Fruit fly (Drosophila melanogaster): ENCODE data around the gene CG9609.

- TF ChIP-seq psq (optimal IDR thresholded peaks at IDR 0.05) (no peak), Dll (optimal IDR thresholded peaks at IDR 0.05) (no peak), EcR (GFP tag; optimal IDR thresholded peaks at IDR 0.05) (no peak)
Measured at dm6 chrX:16822080-16822479, 35.3 kb upstream of the CG9609 start.

All from whole organism.